Worm (Caenorhabditis elegans) whole organism, early embryonic: ENCODE results near the gene vang-1.

ENCODE experiments used
- B0310.2 ChIP-seq: sonication (generic microtip); optimal IDR thresholded peaks from 2 replicates; lab custom pipeline; 2016; ENCODE audit warnings: mild to moderate bottlenecking, missing genetic modification characterization, missing compliant biosample characterization
- aly-1 ChIP-seq: sonication (generic microtip); optimal IDR thresholded peaks from 2 replicates; lab custom pipeline; 2016; ENCODE audit warnings: missing genetic modification characterization, missing compliant biosample characterization
- ama-1 ChIP-seq: fragments of 150-350 bp; optimal IDR thresholded peaks from 2 replicates; lab custom pipeline; 2014
- ceh-13 ChIP-seq: fragments of 200-800 bp; sonication (Bioruptor generic); optimal IDR thresholded peaks from 2 replicates; lab custom pipeline; 2018; ENCODE audit warnings: mild to moderate bottlenecking, missing genetic modification characterization, missing compliant biosample characterization
- flt-1 ChIP-seq: fragments of 200-800 bp; sonication (Bioruptor generic); IDR thresholded peaks from 2 replicates; pipeline ENCODE4 v1.3.6; 2022; ENCODE audit warnings: missing genetic modification characterization, missing compliant biosample characterization
- hmbx-1 ChIP-seq: sonication (generic microtip); optimal IDR thresholded peaks from 2 replicates; lab custom pipeline; 2016; ENCODE audit warnings: mild to moderate bottlenecking, missing genetic modification characterization, missing compliant biosample characterization
- hmg-4 ChIP-seq: fragments of 200-800 bp; sonication (Bioruptor generic); optimal IDR thresholded peaks from 2 replicates; lab custom pipeline; 2018; ENCODE audit warnings: mild to moderate bottlenecking, missing genetic modification characterization, missing compliant biosample characterization
- pes-1 ChIP-seq: fragments of 200-800 bp; sonication (Bioruptor generic); IDR thresholded peaks from 2 replicates; pipeline ENCODE4 v1.3.6; 2022; ENCODE audit warnings: missing genetic modification reagents, missing genetic modification characterization, missing compliant biosample characterization
- tbx-11 ChIP-seq: fragments of 200-800 bp; sonication (Bioruptor generic); IDR thresholded peaks from 2 replicates; pipeline ENCODE4 v1.3.6; 2022; ENCODE audit warnings: missing genetic modification characterization, missing compliant biosample characterization
- tbx-37 ChIP-seq: fragments of 200-800 bp; sonication (Bioruptor generic); conservative IDR thresholded peaks from 2 replicates; pipeline ENCODE4 v1.3.6; 2022; ENCODE audit warnings: missing genetic modification reagents, missing genetic modification characterization, missing compliant biosample characterization

DNA sequence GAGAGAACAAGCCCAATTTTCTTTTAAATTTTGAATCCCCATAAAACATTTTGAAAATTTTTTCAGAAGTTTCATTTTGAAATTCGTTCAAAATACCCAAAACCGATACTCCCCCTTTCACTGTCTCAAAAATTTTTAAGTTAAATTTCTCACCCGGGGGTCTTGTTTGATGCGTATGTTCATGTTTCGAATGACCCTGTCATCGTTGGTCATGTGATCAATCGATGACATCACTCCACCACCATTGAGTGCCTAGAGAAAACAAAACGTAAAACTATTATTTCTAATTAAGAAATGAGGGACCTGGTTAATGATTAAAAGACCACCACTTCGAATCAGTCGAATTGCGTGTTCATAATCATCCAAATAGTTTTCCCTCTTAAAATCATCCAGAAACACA is 27.3 kb upstream of the vang-1 start:
- TF ChIP-seq ama-1 (lab: Kevin White, UChicago) (no peak), aly-1 (no peak), hmbx-1 (tag; lab: Kevin White, UChicago) (no peak), flt-1 (GFP tag; lab: Robert Waterston, UW) (no peak), ceh-13 (no peak), tbx-37 (no peak), tbx-11 (no peak), B0310.2 (tag; lab: Kevin White, UChicago) (no peak), hmg-4 (GFP tag; lab: Kevin White, UChicago) (no peak), pes-1 (GFP tag; lab: Robert Waterston, UW) (no peak)
